Worm (Caenorhabditis elegans) whole organism, L4 larva: ENCODE results near the gene D1054.3.
A peak's percentile ranks its signal among the peaks of the same experiment; 100 is the strongest.

Source experiments
- D1046.2 ChIP-seq: fragments of 200-800 bp; sonication (Bioruptor generic); IDR thresholded peaks from 2 replicates; pipeline ENCODE4 v1.3.6; 2022; ENCODE audit warnings: missing genetic modification characterization, missing compliant biosample characterization
- F10B5.3 ChIP-seq: sonication (generic microtip); optimal IDR thresholded peaks from 2 replicates; lab custom pipeline; 2016; ENCODE audit warnings: mild to moderate bottlenecking, missing genetic modification characterization, missing compliant biosample characterization
- F26F4.8 ChIP-seq: fragments of 200-800 bp; sonication (Bioruptor generic); conservative IDR thresholded peaks from 2 replicates; pipeline ENCODE4 v1.3.6; 2022; ENCODE audit warnings: missing genetic modification characterization, missing compliant biosample characterization
- F37D6.2 ChIP-seq: sonication (generic microtip); optimal IDR thresholded peaks from 2 replicates; lab custom pipeline; 2016; ENCODE audit warnings: mild to moderate bottlenecking, missing genetic modification characterization, missing compliant biosample characterization
- F44E2.7 ChIP-seq: fragments of 200-800 bp; sonication (Bioruptor generic); IDR thresholded peaks from 2 replicates; pipeline ENCODE4 v2.1.2; 2022; ENCODE audit warnings: missing genetic modification characterization, missing compliant biosample characterization
- F49E8.2 ChIP-seq: sonication (generic microtip); optimal IDR thresholded peaks from 2 replicates; lab custom pipeline; 2016; ENCODE audit warnings: missing compliant biosample characterization, mild to moderate bottlenecking, missing genetic modification characterization, borderline replicate concordance
- T20F7.1 ChIP-seq: fragments of 200-800 bp; sonication (Bioruptor generic); optimal IDR thresholded peaks from 2 replicates; lab custom pipeline; 2018; ENCODE audit warnings: mild to moderate bottlenecking, missing genetic modification characterization, missing compliant biosample characterization
- Y105C5A.15 ChIP-seq: fragments of 200-800 bp; sonication (Bioruptor generic); IDR thresholded peaks from 2 replicates; pipeline ENCODE4 v1.3.6; 2022; ENCODE audit warnings: missing genetic modification characterization, missing compliant biosample characterization
- Y48G9A.11 ChIP-seq: fragments of 200-800 bp; sonication (Bioruptor generic); IDR thresholded peaks from 2 replicates; pipeline ENCODE4 v1.3.6; 2022; ENCODE audit warnings: missing genetic modification reagents, missing genetic modification characterization, missing compliant biosample characterization
- ZK546.5 ChIP-seq, 2 experiments: sonication (generic microtip); optimal IDR thresholded peaks; 2 replicates each; lab custom pipeline; 2017; ENCODE audit warnings: missing biosample characterization in 2 of 2, missing genetic modification characterization in 2 of 2
- ceh-20 ChIP-seq: fragments of 200-800 bp; sonication (Bioruptor generic); IDR thresholded peaks from 2 replicates; pipeline ENCODE4 v1.3.6; 2022; ENCODE audit warnings: missing genetic modification reagents, missing genetic modification characterization, missing compliant biosample characterization
- ceh-32 ChIP-seq: sonication (generic microtip); optimal IDR thresholded peaks from 2 replicates; lab custom pipeline; 2016; ENCODE audit warnings: mild to moderate bottlenecking, missing genetic modification characterization, missing compliant biosample characterization; ENCODE audit not compliant: poor library complexity
- ces-1 ChIP-seq: fragments of 150-350 bp; sonication (generic microtip); optimal IDR thresholded peaks from 4 replicates; lab custom pipeline; 2014; ENCODE audit warnings: missing biosample characterization, missing genetic modification reagents, missing genetic modification characterization
- daf-16 ChIP-seq, 3 experiments: sonication (generic microtip); optimal IDR thresholded peaks; 2 replicates each; lab custom pipeline; 2016 to 2017; ENCODE audit warnings: missing genetic modification characterization in 3 of 3, missing genetic modification reagents in 3 of 3, mild to moderate bottlenecking in 2 of 3, missing compliant biosample characterization in 2 of 3, missing biosample characterization in 1 of 3, moderate library complexity in 1 of 3
- dmd-6 ChIP-seq: fragments of 200-800 bp; sonication (Bioruptor generic); IDR thresholded peaks from 2 replicates; pipeline ENCODE4 v1.3.6; 2022; ENCODE audit warnings: missing genetic modification reagents, missing genetic modification characterization, missing compliant biosample characterization
- egl-43 ChIP-seq: fragments of 200-800 bp; sonication (Bioruptor generic); IDR thresholded peaks from 2 replicates; pipeline ENCODE4 v1.3.6; 2022; ENCODE audit warnings: missing genetic modification reagents, missing genetic modification characterization, missing compliant biosample characterization
- hlh-30 ChIP-seq: sonication (generic microtip); optimal IDR thresholded peaks from 2 replicates; lab custom pipeline; 2017; ENCODE audit warnings: antibody characterized with exemption, mild to moderate bottlenecking, missing genetic modification characterization, missing compliant biosample characterization; ENCODE audit not compliant: insufficient read depth
- hmg-1.1 ChIP-seq: fragments of 200-800 bp; sonication (Bioruptor generic); IDR thresholded peaks from 2 replicates; pipeline ENCODE4 v1.3.6; 2022; ENCODE audit warnings: missing genetic modification reagents, missing genetic modification characterization, missing compliant biosample characterization
- jun-1 ChIP-seq: fragments of 150-350 bp; optimal IDR thresholded peaks from 2 replicates; lab custom pipeline; 2014; ENCODE audit warnings: missing biosample characterization, missing genetic modification reagents, missing genetic modification characterization
- lin-1 ChIP-seq: fragments of 200-800 bp; sonication (Bioruptor generic); IDR thresholded peaks from 2 replicates; pipeline ENCODE4 v1.3.6; 2022; ENCODE audit warnings: missing genetic modification reagents, missing genetic modification characterization, missing compliant biosample characterization
- lin-13 ChIP-seq: fragments of 150-350 bp; optimal IDR thresholded peaks from 2 replicates; lab custom pipeline; 2014; ENCODE audit warnings: missing biosample characterization, missing genetic modification reagents, missing genetic modification characterization
- lin-15B ChIP-seq: fragments of 150-350 bp; sonication (generic microtip); optimal IDR thresholded peaks from 3 replicates; lab custom pipeline; 2014; ENCODE audit warnings: missing biosample characterization, missing genetic modification characterization
- lir-3 ChIP-seq: sonication (generic microtip); optimal IDR thresholded peaks from 2 replicates; lab custom pipeline; 2016; ENCODE audit warnings: mild to moderate bottlenecking, missing genetic modification characterization, missing compliant biosample characterization
- lsy-2 ChIP-seq, 2 experiments: fragments of 150-350 bp in 1 of 2; sonication (generic microtip) in 1 of 2; optimal IDR thresholded peaks; 2 replicates each; lab custom pipeline; 2014 to 2017; ENCODE audit warnings: missing biosample characterization in 2 of 2, missing genetic modification characterization in 2 of 2
- madf-5 ChIP-seq, 2 experiments: fragments of 200-800 bp; sonication (Bioruptor generic); IDR thresholded peaks; 2 replicates each; pipeline ENCODE4 v1.3.6; 2022; ENCODE audit warnings: missing compliant biosample characterization in 2 of 2, missing genetic modification characterization in 2 of 2
- madf-9 ChIP-seq: fragments of 200-800 bp; sonication (Bioruptor generic); conservative IDR thresholded peaks from 2 replicates; pipeline ENCODE4 v1.3.6; 2022; ENCODE audit warnings: missing genetic modification reagents, missing genetic modification characterization, missing compliant biosample characterization
- mdl-1 ChIP-seq, 2 experiments: fragments of 150-350 bp in 1 of 2; sonication (generic microtip) in 1 of 2; optimal IDR thresholded peaks; 2 replicates each; lab custom pipeline; 2014 to 2017; ENCODE audit warnings: missing biosample characterization in 2 of 2, missing genetic modification characterization in 2 of 2
- mdt-29 ChIP-seq: fragments of 200-800 bp; sonication (Bioruptor generic); IDR thresholded peaks from 2 replicates; pipeline ENCODE4 v1.3.6; 2022; ENCODE audit warnings: missing genetic modification reagents, missing genetic modification characterization, missing compliant biosample characterization
- mes-2 ChIP-seq: sonication (generic microtip); optimal IDR thresholded peaks from 2 replicates; lab custom pipeline; 2016; ENCODE audit warnings: missing genotype, mild to moderate bottlenecking, missing genetic modification characterization, missing compliant biosample characterization; ENCODE audit not compliant: poor library complexity, severe bottlenecking
- mxl-2 ChIP-seq: fragments of 200-800 bp; sonication (Bioruptor generic); conservative IDR thresholded peaks from 2 replicates; pipeline ENCODE4 v1.3.6; 2022; ENCODE audit warnings: missing genetic modification reagents, missing genetic modification characterization, missing compliant biosample characterization
- nhr-10 ChIP-seq: fragments of 150-350 bp; optimal IDR thresholded peaks from 2 replicates; lab custom pipeline; 2014; ENCODE audit warnings: missing biosample characterization, missing genetic modification characterization
- nhr-102 ChIP-seq: sonication (generic microtip); optimal IDR thresholded peaks from 2 replicates; lab custom pipeline; 2016; ENCODE audit warnings: mild to moderate bottlenecking, missing genetic modification characterization, moderate library complexity, missing compliant biosample characterization
- nhr-11 ChIP-seq: fragments of 150-350 bp; optimal IDR thresholded peaks from 2 replicates; lab custom pipeline; 2014; ENCODE audit warnings: missing biosample characterization, missing genetic modification characterization
- nhr-25 ChIP-seq: sonication (generic microtip); optimal IDR thresholded peaks from 2 replicates; lab custom pipeline; 2017; ENCODE audit warnings: missing genetic modification characterization, mild to moderate bottlenecking, missing compliant biosample characterization, antibody characterized with exemption, moderate library complexity, borderline replicate concordance; ENCODE audit not compliant: insufficient read depth
- nhr-42 ChIP-seq: fragments of 200-800 bp; sonication (Bioruptor generic); IDR thresholded peaks from 2 replicates; pipeline ENCODE4 v1.3.6; 2022; ENCODE audit warnings: missing genetic modification characterization, missing compliant biosample characterization
- nhr-48 ChIP-seq: sonication (generic microtip); optimal IDR thresholded peaks from 2 replicates; lab custom pipeline; 2016; ENCODE audit warnings: mild to moderate bottlenecking, missing genetic modification characterization, missing compliant biosample characterization
- nhr-76 ChIP-seq: fragments of 150-350 bp; optimal IDR thresholded peaks from 2 replicates; lab custom pipeline; 2014; ENCODE audit warnings: missing biosample characterization, missing genetic modification characterization
- php-3 ChIP-seq: fragments of 200-800 bp; sonication (Bioruptor generic); IDR thresholded peaks from 2 replicates; pipeline ENCODE4 v1.3.6; 2022; ENCODE audit warnings: missing genetic modification reagents, missing genetic modification characterization, missing compliant biosample characterization
- pqm-1 ChIP-seq: sonication (generic microtip); optimal IDR thresholded peaks from 2 replicates; lab custom pipeline; 2017; ENCODE audit warnings: missing biosample characterization, missing genetic modification characterization
- rbr-2 ChIP-seq: sonication (generic microtip); optimal IDR thresholded peaks from 2 replicates; lab custom pipeline; 2016; ENCODE audit warnings: missing genotype, missing genetic modification characterization, missing compliant biosample characterization
- saeg-2 ChIP-seq: fragments of 200-800 bp; sonication (Bioruptor generic); IDR thresholded peaks from 2 replicates; pipeline ENCODE4 v1.3.6; 2022; ENCODE audit warnings: missing genetic modification reagents, missing genetic modification characterization, missing compliant biosample characterization
- skn-1 ChIP-seq: fragments of 150-350 bp; optimal IDR thresholded peaks from 2 replicates; lab custom pipeline; 2014; ENCODE audit warnings: missing biosample characterization, missing genetic modification characterization
- spr-1 ChIP-seq: sonication (generic microtip); optimal IDR thresholded peaks from 2 replicates; lab custom pipeline; 2016; ENCODE audit warnings: mild to moderate bottlenecking, missing genetic modification characterization, missing compliant biosample characterization
- tag-97 ChIP-seq: fragments of 200-800 bp; sonication (Bioruptor generic); IDR thresholded peaks from 2 replicates; pipeline ENCODE4 v1.3.6; 2022; ENCODE audit warnings: missing genetic modification characterization, missing compliant biosample characterization
- unc-130 ChIP-seq: sonication (generic microtip); optimal IDR thresholded peaks from 2 replicates; lab custom pipeline; 2016; ENCODE audit warnings: missing genetic modification reagents, missing genetic modification characterization, missing compliant biosample characterization
- vab-7 ChIP-seq: fragments of 200-800 bp; sonication (Bioruptor generic); IDR thresholded peaks from 2 replicates; pipeline ENCODE4 v1.3.6; 2022; ENCODE audit warnings: missing genetic modification reagents, missing genetic modification characterization, missing compliant biosample characterization
- zag-1 ChIP-seq: fragments of 150-350 bp; optimal IDR thresholded peaks from 2 replicates; lab custom pipeline; 2014; ENCODE audit warnings: missing biosample characterization, missing genetic modification characterization
- zfp-2 ChIP-seq: sonication (generic microtip); optimal IDR thresholded peaks from 2 replicates; lab custom pipeline; 2016; ENCODE audit warnings: mild to moderate bottlenecking, missing genetic modification characterization, missing compliant biosample characterization
- zip-11 ChIP-seq: fragments of 200-800 bp; sonication (Bioruptor generic); IDR thresholded peaks from 2 replicates; pipeline ENCODE4 v1.3.6; 2022; ENCODE audit warnings: missing genetic modification characterization, missing compliant biosample characterization

D1054.3 gene

ce11 chrV:10807862-10808327 lies 36.6 kb downstream of the D1054.3 start, which contains the start of gene plrg-1 (continued):
- peak; percentile 60 for TF ChIP-seq F10B5.3
- TF ChIP-seq lsy-2 (tag; optimal IDR thresholded peaks at IDR 0.05; lab: Kevin White, UChicago), result peak; percentile 50 to 89
- peak; percentile 89 for TF ChIP-seq ceh-20 (GFP tag; lab: Robert Waterston, UW)
- TF ChIP-seq F26F4.8 (GFP tag; lab: Robert Waterston, UW), result no peak
- TF ChIP-seq skn-1 (tag; lab: Kevin White, UChicago), result no peak
- TF ChIP-seq ceh-32 (tag; lab: Kevin White, UChicago), result no peak
- peak; percentile 97 for TF ChIP-seq mes-2 (tag; lab: Kevin White, UChicago)
- TF ChIP-seq hlh-30, result peak; percentile 75
- TF ChIP-seq rbr-2 (tag; lab: Kevin White, UChicago), result peak; percentile 85
- no peak for TF ChIP-seq nhr-10
- TF ChIP-seq madf-9 (GFP tag; lab: Robert Waterston, UW), result peak; percentile 66
- no peak for TF ChIP-seq mdt-29 (GFP tag; lab: Robert Waterston, UW)
- 0 out of 2 replicates have a peak, but pooled peaks have one; percentile 50 for TF ChIP-seq mxl-2 (GFP tag; lab: Robert Waterston, UW)
- peak; percentile 43 for TF ChIP-seq jun-1
- TF ChIP-seq php-3 (GFP tag; lab: Robert Waterston, UW), result peak; percentile 77
- no peak for TF ChIP-seq D1046.2 (GFP tag; lab: Robert Waterston, UW)
- peak; percentile 78 for TF ChIP-seq nhr-11 (tag; lab: Kevin White, UChicago)
- TF ChIP-seq tag-97 (GFP tag; lab: Robert Waterston, UW), result no peak
- TF ChIP-seq Y48G9A.11 (GFP tag; lab: Robert Waterston, UW), result peak; percentile 80
- TF ChIP-seq hmg-1.1, result peak; percentile 95
- TF ChIP-seq nhr-25 (tag; lab: Kevin White, UChicago), result peak; percentile 42
- TF ChIP-seq F37D6.2 (tag; lab: Kevin White, UChicago), result peak; percentile 62
- peak in 1 of 2 experiments; percentile 65; a peak in 1 of 4 replicates for TF ChIP-seq madf-5 (GFP tag; IDR thresholded peaks at IDR 0.05; lab: Robert Waterston, UW)
- no peak for TF ChIP-seq T20F7.1 (GFP tag; lab: Kevin White, UChicago)
- peak; percentile 3 for TF ChIP-seq ces-1 (GFP tag; lab: Kevin White, UChicago)
- TF ChIP-seq lin-1 (GFP tag; lab: Robert Waterston, UW), result peak; percentile 88
- peak; percentile 85 for TF ChIP-seq nhr-102 (tag; lab: Kevin White, UChicago)
- peak; percentile 41 for TF ChIP-seq pqm-1
- TF ChIP-seq nhr-48, result peak; percentile 78
- peak; percentile 84 for TF ChIP-seq spr-1 (tag; lab: Kevin White, UChicago)
- no peak for TF ChIP-seq zag-1 (tag; lab: Kevin White, UChicago)
- TF ChIP-seq lin-15B (tag; lab: Kevin White, UChicago), result peak; percentile 87
- TF ChIP-seq dmd-6 (GFP tag; lab: Robert Waterston, UW), result peak; percentile 82
- TF ChIP-seq ZK546.5 (tag; optimal IDR thresholded peaks at IDR 0.05; lab: Kevin White, UChicago), result peak in 1 of 2 experiments; percentile 7
- TF ChIP-seq daf-16 (GFP tag; optimal IDR thresholded peaks at IDR 0.05; lab: Kevin White, UChicago), result peak; percentile 70 to 73
- TF ChIP-seq daf-16 (tag; optimal IDR thresholded peaks at IDR 0.05; lab: Kevin White, UChicago), result peak; percentile 59
- TF ChIP-seq mdl-1 (tag; optimal IDR thresholded peaks at IDR 0.05; lab: Kevin White, UChicago), result peak; percentile 47 to 63
- no peak for TF ChIP-seq zfp-2 (tag; lab: Kevin White, UChicago)
- peak; percentile 63; the same call in 1 of the 2 replicates for TF ChIP-seq zip-11 (GFP tag; lab: Robert Waterston, UW)
- peak; percentile 88 for TF ChIP-seq unc-130 (GFP tag; lab: Kevin White, UChicago)
- no peak for TF ChIP-seq nhr-76
- TF ChIP-seq nhr-42, result peak; percentile 71; the same call in 1 of the 2 replicates
- peak; percentile 59 for TF ChIP-seq F49E8.2 (tag; lab: Kevin White, UChicago)
- no peak for TF ChIP-seq Y105C5A.15
- peak; percentile 89 for TF ChIP-seq egl-43 (GFP tag; lab: Robert Waterston, UW)
- TF ChIP-seq vab-7 (GFP tag; lab: Robert Waterston, UW), result peak; percentile 88
- TF ChIP-seq F44E2.7 (GFP tag; lab: Robert Waterston, UW), result no peak
- peak; percentile 72; the same call in 1 of the 2 replicates for TF ChIP-seq saeg-2 (GFP tag; lab: Robert Waterston, UW)
- peak; percentile 85 for TF ChIP-seq lin-13 (GFP tag; lab: Kevin White, UChicago)
- no peak for TF ChIP-seq lir-3 (tag; lab: Kevin White, UChicago)
